Worm (Caenorhabditis elegans) whole organism, L4 larva: ENCODE data around the gene R08C7.1.
A peak's percentile ranks its signal among the peaks of the same experiment; 100 is the strongest.

ENCODE experiments used
- D1046.2 ChIP-seq: fragments of 200-800 bp; sonication (Bioruptor generic); IDR thresholded peaks from 2 replicates; pipeline ENCODE4 v1.3.6; 2022; ENCODE audit warnings: missing genetic modification characterization, missing compliant biosample characterization
- F37D6.2 ChIP-seq: sonication (generic microtip); optimal IDR thresholded peaks from 2 replicates; lab custom pipeline; 2016; ENCODE audit warnings: mild to moderate bottlenecking, missing genetic modification characterization, missing compliant biosample characterization
- F44E2.7 ChIP-seq: fragments of 200-800 bp; sonication (Bioruptor generic); IDR thresholded peaks from 2 replicates; pipeline ENCODE4 v2.1.2; 2022; ENCODE audit warnings: missing genetic modification characterization, missing compliant biosample characterization
- R02D3.7 ChIP-seq: fragments of 150-350 bp; sonication (generic microtip); optimal IDR thresholded peaks from 3 replicates; lab custom pipeline; 2014; ENCODE audit warnings: missing biosample characterization, missing genetic modification characterization
- T20F7.1 ChIP-seq: fragments of 200-800 bp; sonication (Bioruptor generic); optimal IDR thresholded peaks from 2 replicates; lab custom pipeline; 2018; ENCODE audit warnings: mild to moderate bottlenecking, missing genetic modification characterization, missing compliant biosample characterization
- ZK337.2 ChIP-seq: fragments of 200-800 bp; sonication (Bioruptor generic); IDR thresholded peaks from 2 replicates; pipeline ENCODE4 v1.3.6; 2022; ENCODE audit warnings: missing genetic modification reagents, missing genetic modification characterization, missing compliant biosample characterization
- ZK546.5 ChIP-seq, 2 experiments: sonication (generic microtip); optimal IDR thresholded peaks; 2 replicates each; lab custom pipeline; 2017; ENCODE audit warnings: missing biosample characterization in 2 of 2, missing genetic modification characterization in 2 of 2
- ama-1 ChIP-seq: fragments of 150-350 bp; optimal IDR thresholded peaks from 2 replicates; lab custom pipeline; 2014; ENCODE audit warnings: inconsistent platforms, mixed read lengths
- arid-1 ChIP-seq: fragments of 200-800 bp; sonication (Bioruptor generic); conservative IDR thresholded peaks from 2 replicates; pipeline ENCODE4 v1.3.6; 2022; ENCODE audit warnings: missing genetic modification reagents, missing genetic modification characterization, missing compliant biosample characterization
- attf-4 ChIP-seq: sonication (generic microtip); optimal IDR thresholded peaks from 3 replicates; lab custom pipeline; 2017; ENCODE audit warnings: missing biosample characterization, missing genetic modification characterization
- ceh-20 ChIP-seq: fragments of 200-800 bp; sonication (Bioruptor generic); IDR thresholded peaks from 2 replicates; pipeline ENCODE4 v1.3.6; 2022; ENCODE audit warnings: missing genetic modification reagents, missing genetic modification characterization, missing compliant biosample characterization
- ceh-62 ChIP-seq: sonication (generic microtip); optimal IDR thresholded peaks from 2 replicates; lab custom pipeline; 2017; ENCODE audit warnings: missing biosample characterization, missing genetic modification characterization
- ces-1 ChIP-seq: fragments of 150-350 bp; sonication (generic microtip); optimal IDR thresholded peaks from 4 replicates; lab custom pipeline; 2014; ENCODE audit warnings: missing biosample characterization, missing genetic modification reagents, missing genetic modification characterization
- ctbp-1 ChIP-seq: fragments of 200-800 bp; sonication (Bioruptor generic); IDR thresholded peaks from 2 replicates; pipeline ENCODE4 v1.3.6; 2022; ENCODE audit warnings: missing genetic modification reagents, missing genetic modification characterization, missing compliant biosample characterization
- daf-12 ChIP-seq: fragments of 150-350 bp; optimal IDR thresholded peaks from 2 replicates; lab custom pipeline; 2014; ENCODE audit warnings: missing biosample characterization, missing genetic modification reagents, missing genetic modification characterization
- daf-16 ChIP-seq, 3 experiments: sonication (generic microtip); optimal IDR thresholded peaks; 2 replicates each; lab custom pipeline; 2016 to 2017; ENCODE audit warnings: missing genetic modification characterization in 3 of 3, missing genetic modification reagents in 3 of 3, mild to moderate bottlenecking in 2 of 3, missing compliant biosample characterization in 2 of 3, missing biosample characterization in 1 of 3, moderate library complexity in 1 of 3
- dmd-8 ChIP-seq: fragments of 200-800 bp; sonication (Bioruptor generic); IDR thresholded peaks from 2 replicates; pipeline ENCODE4 v1.3.6; 2022; ENCODE audit warnings: missing genetic modification characterization, missing compliant biosample characterization
- hlh-11 ChIP-seq: fragments of 200-800 bp; sonication (Bioruptor generic); optimal IDR thresholded peaks from 2 replicates; lab custom pipeline; 2018; ENCODE audit warnings: mild to moderate bottlenecking, missing genetic modification characterization, missing compliant biosample characterization
- hmg-1.1 ChIP-seq: fragments of 200-800 bp; sonication (Bioruptor generic); IDR thresholded peaks from 2 replicates; pipeline ENCODE4 v1.3.6; 2022; ENCODE audit warnings: missing genetic modification reagents, missing genetic modification characterization, missing compliant biosample characterization
- lim-7 ChIP-seq: fragments of 200-800 bp; sonication (Bioruptor generic); IDR thresholded peaks from 2 replicates; pipeline ENCODE4 v1.3.6; 2022; ENCODE audit warnings: missing genetic modification characterization, missing compliant biosample characterization
- lin-1 ChIP-seq: fragments of 200-800 bp; sonication (Bioruptor generic); IDR thresholded peaks from 2 replicates; pipeline ENCODE4 v1.3.6; 2022; ENCODE audit warnings: missing genetic modification reagents, missing genetic modification characterization, missing compliant biosample characterization
- lin-13 ChIP-seq: fragments of 150-350 bp; optimal IDR thresholded peaks from 2 replicates; lab custom pipeline; 2014; ENCODE audit warnings: missing biosample characterization, missing genetic modification reagents, missing genetic modification characterization
- lin-38 ChIP-seq: fragments of 200-800 bp; sonication (Bioruptor generic); IDR thresholded peaks from 2 replicates; pipeline ENCODE4 v1.3.6; 2022; ENCODE audit warnings: missing genetic modification reagents, missing genetic modification characterization, missing compliant biosample characterization
- lsy-2 ChIP-seq, 2 experiments: fragments of 150-350 bp in 1 of 2; sonication (generic microtip) in 1 of 2; optimal IDR thresholded peaks; 2 replicates each; lab custom pipeline; 2014 to 2017; ENCODE audit warnings: missing biosample characterization in 2 of 2, missing genetic modification characterization in 2 of 2
- madf-5 ChIP-seq, 2 experiments: fragments of 200-800 bp; sonication (Bioruptor generic); IDR thresholded peaks; 2 replicates each; pipeline ENCODE4 v1.3.6; 2022; ENCODE audit warnings: missing compliant biosample characterization in 2 of 2, missing genetic modification characterization in 2 of 2
- madf-9 ChIP-seq: fragments of 200-800 bp; sonication (Bioruptor generic); conservative IDR thresholded peaks from 2 replicates; pipeline ENCODE4 v1.3.6; 2022; ENCODE audit warnings: missing genetic modification reagents, missing genetic modification characterization, missing compliant biosample characterization
- mdl-1 ChIP-seq, 2 experiments: fragments of 150-350 bp in 1 of 2; sonication (generic microtip) in 1 of 2; optimal IDR thresholded peaks; 2 replicates each; lab custom pipeline; 2014 to 2017; ENCODE audit warnings: missing biosample characterization in 2 of 2, missing genetic modification characterization in 2 of 2
- mep-1 ChIP-seq: fragments of 150-350 bp; sonication (generic microtip); optimal IDR thresholded peaks from 3 replicates; lab custom pipeline; 2014; ENCODE audit warnings: missing biosample characterization, missing genetic modification characterization
- nhr-237 ChIP-seq: sonication (generic microtip); optimal IDR thresholded peaks from 2 replicates; lab custom pipeline; 2017; ENCODE audit warnings: missing biosample characterization, missing genetic modification characterization
- nhr-28 ChIP-seq: fragments of 150-350 bp; optimal IDR thresholded peaks from 2 replicates; lab custom pipeline; 2014; ENCODE audit warnings: missing biosample characterization, missing genetic modification characterization
- nhr-41 ChIP-seq: fragments of 200-800 bp; sonication (Bioruptor generic); IDR thresholded peaks from 2 replicates; pipeline ENCODE4 v1.3.6; 2022; ENCODE audit warnings: missing genetic modification reagents, missing genetic modification characterization, missing compliant biosample characterization
- nhr-77 ChIP-seq: fragments of 150-350 bp; optimal IDR thresholded peaks from 2 replicates; lab custom pipeline; 2014; ENCODE audit warnings: missing biosample characterization, missing genetic modification characterization
- pha-4 ChIP-seq, 2 experiments: fragments of 150-350 bp in 1 of 2; fragments of 200-800 bp in 1 of 2; sonication (Bioruptor generic) in 1 of 2; IDR thresholded peaks in 1 of 2; optimal IDR thresholded peaks in 1 of 2; 2 replicates each; pipeline versions ENCODE4 v1.3.6 to Lab custom; 2014 to 2022; ENCODE audit warnings: missing genetic modification characterization in 2 of 2, missing genetic modification reagents in 2 of 2, missing biosample characterization in 1 of 2, missing compliant biosample characterization in 1 of 2
- saeg-2 ChIP-seq: fragments of 200-800 bp; sonication (Bioruptor generic); IDR thresholded peaks from 2 replicates; pipeline ENCODE4 v1.3.6; 2022; ENCODE audit warnings: missing genetic modification reagents, missing genetic modification characterization, missing compliant biosample characterization
- set-16 ChIP-seq: fragments of 200-800 bp; sonication (Bioruptor generic); IDR thresholded peaks from 2 replicates; pipeline ENCODE4 v1.3.6; 2022; ENCODE audit warnings: missing genetic modification reagents, missing genetic modification characterization, missing compliant biosample characterization
- snpc-1.2 ChIP-seq: fragments of 200-800 bp; sonication (Bioruptor generic); IDR thresholded peaks from 2 replicates; pipeline ENCODE4 v1.3.6; 2022; ENCODE audit warnings: missing genetic modification reagents, missing genetic modification characterization, missing compliant biosample characterization
- spr-1 ChIP-seq: sonication (generic microtip); optimal IDR thresholded peaks from 2 replicates; lab custom pipeline; 2016; ENCODE audit warnings: mild to moderate bottlenecking, missing genetic modification characterization, missing compliant biosample characterization
- tra-1 ChIP-seq: fragments of 200-800 bp; sonication (Bioruptor generic); IDR thresholded peaks from 2 replicates; pipeline ENCODE4 v1.3.6; 2022; ENCODE audit warnings: missing genetic modification reagents, missing genetic modification characterization, missing compliant biosample characterization
- unc-130 ChIP-seq: sonication (generic microtip); optimal IDR thresholded peaks from 2 replicates; lab custom pipeline; 2016; ENCODE audit warnings: missing genetic modification reagents, missing genetic modification characterization, missing compliant biosample characterization
- vab-7 ChIP-seq: fragments of 200-800 bp; sonication (Bioruptor generic); IDR thresholded peaks from 2 replicates; pipeline ENCODE4 v1.3.6; 2022; ENCODE audit warnings: missing genetic modification reagents, missing genetic modification characterization, missing compliant biosample characterization
- zag-1 ChIP-seq: fragments of 150-350 bp; optimal IDR thresholded peaks from 2 replicates; lab custom pipeline; 2014; ENCODE audit warnings: missing biosample characterization, missing genetic modification characterization
- ztf-11 ChIP-seq: fragments of 150-350 bp; optimal IDR thresholded peaks from 2 replicates; lab custom pipeline; 2014; ENCODE audit warnings: missing biosample characterization, missing genetic modification characterization
- ztf-7 ChIP-seq: fragments of 150-350 bp; optimal IDR thresholded peaks from 2 replicates; lab custom pipeline; 2014; ENCODE audit warnings: missing biosample characterization, missing genetic modification characterization

R08C7.1 gene

ce11 chrIV:4437825-4438224 is 13.9 kb upstream of the R08C7.1 start:
- TF ChIP-seq ZK546.5 (tag; optimal IDR thresholded peaks at IDR 0.05; lab: Kevin White, UChicago) (no peak), dmd-8 (GFP tag; lab: Robert Waterston, UW) (no peak), R02D3.7 (tag; lab: Kevin White, UChicago) (no peak), nhr-28 (tag; lab: Kevin White, UChicago) (no peak), unc-130 (GFP tag; lab: Kevin White, UChicago) (no peak), arid-1 (GFP tag; lab: Robert Waterston, UW) (no peak), ama-1 (no peak), attf-4 (tag; lab: Kevin White, UChicago) (no peak), ceh-62 (no peak)

- TF ChIP-seq madf-5 (GFP tag; IDR thresholded peaks at IDR 0.05; lab: Robert Waterston, UW) (no peak), lin-38 (GFP tag; lab: Robert Waterston, UW) (no peak), T20F7.1 (GFP tag; lab: Kevin White, UChicago) (no peak), zag-1 (tag; lab: Kevin White, UChicago) (no peak), nhr-28 (tag; lab: Kevin White, UChicago) (no peak), ztf-7 (tag; lab: Kevin White, UChicago) (no peak), D1046.2 (GFP tag; lab: Robert Waterston, UW) (no peak), nhr-77 (no peak), spr-1 (tag; lab: Kevin White, UChicago) (no peak), arid-1 (GFP tag; lab: Robert Waterston, UW) (no peak)
Observed at ce11 chrIV:4439190-4439589, 12.5 kb upstream of the R08C7.1 start, which contains the start of gene fbxb-74. fbxb-74 (minus strand) TSS chrIV:4439290.

- TF ChIP-seq hmg-1.1 (GFP tag; lab: Robert Waterston, UW) (no peak), set-16 (GFP tag; lab: Robert Waterston, UW) (no peak), dmd-8 (GFP tag; lab: Robert Waterston, UW) (no peak), lim-7 (GFP tag; lab: Robert Waterston, UW) (no peak), hlh-11 (tag; lab: Kevin White, UChicago) (no peak), ceh-20 (GFP tag; lab: Robert Waterston, UW) (no peak), F44E2.7 (GFP tag; lab: Robert Waterston, UW) (no peak), vab-7 (GFP tag; lab: Robert Waterston, UW) (no peak), ztf-11 (tag; lab: Kevin White, UChicago) (no peak), ZK337.2 (GFP tag; lab: Robert Waterston, UW) (no peak), T20F7.1 (GFP tag; lab: Kevin White, UChicago) (no peak), daf-16 (GFP tag; optimal IDR thresholded peaks at IDR 0.05; lab: Kevin White, UChicago) (no peak), daf-16 (tag; optimal IDR thresholded peaks at IDR 0.05; lab: Kevin White, UChicago) (no peak)
Observed at ce11 chrIV:4441077-4441476, 10.6 kb upstream of the R08C7.1 start, which contains the start of gene fbxb-75. fbxb-75 (minus strand) TSS chrIV:4441177.

ce11 chrIV:4445711-4446290 is 5.9 kb upstream of the R08C7.1 start, which contains the start of the genes wapl-1 and htz-1:
wapl-1 (minus strand) TSS chrIV:4445740.
htz-1 (plus strand) TSS chrIV:4446216.
- peak; percentile 91 for TF ChIP-seq lin-38 (GFP tag; lab: Robert Waterston, UW)
- peak; percentile 48; the same call in 1 of the 2 replicates for TF ChIP-seq lin-1 (GFP tag; lab: Robert Waterston, UW)
- TF ChIP-seq saeg-2 (GFP tag; lab: Robert Waterston, UW): peak; percentile 88
- TF ChIP-seq F44E2.7 (GFP tag; lab: Robert Waterston, UW): no peak
- TF ChIP-seq nhr-237: peak; percentile 59
- peak in 1 of 2 experiments; percentile 81 for TF ChIP-seq mdl-1 (tag; optimal IDR thresholded peaks at IDR 0.05; lab: Kevin White, UChicago)
- peak; percentile 77 for TF ChIP-seq madf-9
- TF ChIP-seq lsy-2 (tag; optimal IDR thresholded peaks at IDR 0.05; lab: Kevin White, UChicago): peak; percentile 98 to 99
- peak; percentile 95 for TF ChIP-seq lin-13
- TF ChIP-seq daf-12 (tag; lab: Kevin White, UChicago): no peak
- TF ChIP-seq mep-1: peak; percentile 97
- peak; percentile 72 for TF ChIP-seq snpc-1.2 (GFP tag; lab: Robert Waterston, UW)
- TF ChIP-seq daf-16 (GFP tag; optimal IDR thresholded peaks at IDR 0.05; lab: Kevin White, UChicago): peak in 1 of 2 experiments; percentile 72
- TF ChIP-seq daf-16 (tag; optimal IDR thresholded peaks at IDR 0.05; lab: Kevin White, UChicago): peak; percentile 74
- TF ChIP-seq pha-4 (GFP tag; IDR thresholded peaks at IDR 0.05; lab: Robert Waterston, UW): peak; percentile 88; the same call in 1 of the 2 replicates
- TF ChIP-seq pha-4 (tag; optimal IDR thresholded peaks at IDR 0.05; lab: Kevin White, UChicago): peak; percentile 46
- no peak for TF ChIP-seq ZK337.2 (GFP tag; lab: Robert Waterston, UW)
- peak; percentile 45; the same call in 1 of the 2 replicates for TF ChIP-seq tra-1
- peak; percentile 84 for TF ChIP-seq ctbp-1
- no peak for TF ChIP-seq nhr-41
- TF ChIP-seq ces-1: peak; percentile 59
- peak; percentile 85 for TF ChIP-seq F37D6.2 (tag; lab: Kevin White, UChicago)
- peak; percentile 91 for TF ChIP-seq nhr-77
